Worm (Caenorhabditis elegans) whole organism, L2 larva: ENCODE data around the gene C01G10.1.

Experiments used
- F13H6.1 ChIP-seq: sonication (generic microtip); optimal IDR thresholded peaks from 2 replicates; lab custom pipeline; 2016; ENCODE audit warnings: missing genetic modification characterization, missing compliant biosample characterization
- R02D3.7 ChIP-seq: fragments of 150-350 bp; optimal IDR thresholded peaks from 2 replicates; lab custom pipeline; 2014; ENCODE audit warnings: missing biosample characterization, missing genetic modification characterization
- Y55F3AM.14 ChIP-seq: fragments of 200-800 bp; sonication (Bioruptor generic); optimal IDR thresholded peaks from 2 replicates; lab custom pipeline; 2018; ENCODE audit warnings: mild to moderate bottlenecking, missing genetic modification characterization, missing compliant biosample characterization
- aly-2 ChIP-seq: fragments of 150-350 bp; optimal IDR thresholded peaks from 2 replicates; lab custom pipeline; 2014; ENCODE audit warnings: missing biosample characterization, missing genetic modification characterization
- ama-1 ChIP-seq: fragments of 150-350 bp; optimal IDR thresholded peaks from 2 replicates; lab custom pipeline; 2018; ENCODE audit warnings: inconsistent platforms
- ceh-16 ChIP-seq: fragments of 150-350 bp; optimal IDR thresholded peaks from 2 replicates; lab custom pipeline; 2014; ENCODE audit warnings: missing biosample characterization, missing genetic modification characterization
- ceh-82 ChIP-seq: fragments of 150-350 bp; optimal IDR thresholded peaks from 2 replicates; lab custom pipeline; 2014; ENCODE audit warnings: missing biosample characterization, missing genetic modification characterization
- egl-27 ChIP-seq: sonication (generic microtip); optimal IDR thresholded peaks from 3 replicates; lab custom pipeline; 2017; ENCODE audit warnings: missing biosample characterization, missing genetic modification reagents, missing genetic modification characterization
- elt-1 ChIP-seq: fragments of 150-350 bp; optimal IDR thresholded peaks from 2 replicates; lab custom pipeline; 2014; ENCODE audit warnings: missing biosample characterization, missing genetic modification characterization
- elt-3 ChIP-seq: sonication (generic microtip); optimal IDR thresholded peaks from 2 replicates; lab custom pipeline; 2017; ENCODE audit warnings: missing biosample characterization, missing genetic modification characterization
- fos-1 ChIP-seq: fragments of 150-350 bp; optimal IDR thresholded peaks from 2 replicates; lab custom pipeline; 2014; ENCODE audit warnings: missing biosample characterization, missing genetic modification characterization
- lin-11 ChIP-seq: fragments of 150-350 bp; sonication (generic microtip); optimal IDR thresholded peaks from 2 replicates; lab custom pipeline; 2014; ENCODE audit warnings: missing biosample characterization, missing genetic modification characterization, inconsistent platforms, mixed read lengths
- lin-13 ChIP-seq: fragments of 150-350 bp; optimal IDR thresholded peaks from 2 replicates; lab custom pipeline; 2014; ENCODE audit warnings: missing biosample characterization, missing genetic modification reagents, missing genetic modification characterization
- lin-39 ChIP-seq: fragments of 150-350 bp; optimal IDR thresholded peaks from 2 replicates; lab custom pipeline; 2014; ENCODE audit warnings: missing biosample characterization, missing genetic modification reagents, missing genetic modification characterization
- lsy-2 ChIP-seq, 2 experiments: fragments of 150-350 bp in 1 of 2; sonication (generic microtip) in 1 of 2; optimal IDR thresholded peaks; 2 replicates each; lab custom pipeline; 2014 to 2017; ENCODE audit warnings: missing biosample characterization in 2 of 2, missing genetic modification characterization in 2 of 2
- mab-5 ChIP-seq: fragments of 150-350 bp; optimal IDR thresholded peaks from 2 replicates; lab custom pipeline; 2014; ENCODE audit warnings: missing biosample characterization, missing genetic modification characterization
- mbf-1 ChIP-seq: sonication (generic microtip); optimal IDR thresholded peaks from 2 replicates; lab custom pipeline; 2017; ENCODE audit warnings: missing biosample characterization, missing genetic modification characterization
- mdl-1 ChIP-seq, 2 experiments: fragments of 150-350 bp in 1 of 2; sonication (generic microtip) in 1 of 2; optimal IDR thresholded peaks; 2 replicates each; lab custom pipeline; 2017; ENCODE audit warnings: missing biosample characterization in 2 of 2, missing genetic modification characterization in 2 of 2
- nhr-10 ChIP-seq: sonication (generic microtip); optimal IDR thresholded peaks from 2 replicates; lab custom pipeline; 2017; ENCODE audit warnings: missing biosample characterization, missing genetic modification characterization
- nhr-11 ChIP-seq: fragments of 150-350 bp; optimal IDR thresholded peaks from 2 replicates; lab custom pipeline; 2014; ENCODE audit warnings: missing biosample characterization, missing genetic modification characterization
- nhr-12 ChIP-seq: fragments of 150-350 bp; optimal IDR thresholded peaks from 2 replicates; lab custom pipeline; 2014; ENCODE audit warnings: missing biosample characterization, missing genetic modification characterization
- nhr-129 ChIP-seq: fragments of 150-350 bp; optimal IDR thresholded peaks from 2 replicates; lab custom pipeline; 2014; ENCODE audit warnings: missing biosample characterization, missing genetic modification characterization
- nhr-21 ChIP-seq: fragments of 150-350 bp; optimal IDR thresholded peaks from 2 replicates; lab custom pipeline; 2014; ENCODE audit warnings: missing biosample characterization, missing genetic modification characterization
- nhr-23 ChIP-seq: fragments of 150-350 bp; optimal IDR thresholded peaks from 2 replicates; lab custom pipeline; 2014; ENCODE audit warnings: missing biosample characterization, missing genetic modification reagents, missing genetic modification characterization
- nhr-237 ChIP-seq: fragments of 150-350 bp; optimal IDR thresholded peaks from 2 replicates; lab custom pipeline; 2014; ENCODE audit warnings: missing biosample characterization, missing genetic modification characterization
- nhr-25 ChIP-seq: fragments of 150-350 bp; sonication (generic microtip); optimal IDR thresholded peaks from 3 replicates; lab custom pipeline; 2014; ENCODE audit warnings: missing biosample characterization, missing genetic modification characterization
- peb-1 ChIP-seq: fragments of 150-350 bp; optimal IDR thresholded peaks from 2 replicates; lab custom pipeline; 2014; ENCODE audit warnings: missing biosample characterization, missing genetic modification characterization
- sem-4 ChIP-seq: fragments of 150-350 bp; optimal IDR thresholded peaks from 2 replicates; lab custom pipeline; 2014; ENCODE audit warnings: missing biosample characterization, missing genetic modification reagents, missing genetic modification characterization
- skn-1 ChIP-seq: sonication (generic microtip); optimal IDR thresholded peaks from 2 replicates; lab custom pipeline; 2017; ENCODE audit warnings: missing biosample characterization, missing genetic modification characterization
- sma-3 ChIP-seq: sonication (generic microtip); optimal IDR thresholded peaks from 2 replicates; lab custom pipeline; 2016; ENCODE audit warnings: missing genetic modification reagents, missing genetic modification characterization, missing compliant biosample characterization
- sma-9 ChIP-seq, 2 experiments: fragments of 150-350 bp in 1 of 2; sonication (generic microtip) in 1 of 2; optimal IDR thresholded peaks; 2 replicates each; lab custom pipeline; 2014 to 2016; ENCODE audit warnings: missing genetic modification characterization in 2 of 2, mild to moderate bottlenecking in 1 of 2, missing biosample characterization in 1 of 2, missing compliant biosample characterization in 1 of 2, missing genetic modification reagents in 1 of 2, moderate library complexity in 1 of 2
- snpc-4 ChIP-seq: fragments of 150-350 bp; optimal IDR thresholded peaks from 2 replicates; lab custom pipeline; 2014; ENCODE audit warnings: missing biosample characterization, missing genetic modification characterization
- unc-55 ChIP-seq: fragments of 150-350 bp; sonication (generic microtip); optimal IDR thresholded peaks from 3 replicates; lab custom pipeline; 2014; ENCODE audit warnings: missing biosample characterization, missing genetic modification reagents, missing genetic modification characterization
- zag-1 ChIP-seq: fragments of 150-350 bp; optimal IDR thresholded peaks from 2 replicates; lab custom pipeline; 2014; ENCODE audit warnings: missing biosample characterization, missing genetic modification characterization
- ztf-1 ChIP-seq: fragments of 200-800 bp; sonication (Bioruptor generic); conservative IDR thresholded peaks from 2 replicates; pipeline ENCODE4 v1.3.6; 2022; ENCODE audit warnings: missing genetic modification characterization, missing compliant biosample characterization
- ztf-11 ChIP-seq: sonication (generic microtip); optimal IDR thresholded peaks from 2 replicates; lab custom pipeline; 2017; ENCODE audit warnings: missing biosample characterization, missing genetic modification characterization

C01G10.1 gene

ce11 chrV:15065837-15066348 is 33.7 kb upstream of the C01G10.1 start, which contains the start of gene otub-1:
Gene otub-1, plus strand, starts transcription at chrV:15066298.
- no peak for TF ChIP-seq nhr-11 (tag; lab: Kevin White, UChicago)
- no peak for TF ChIP-seq ceh-82 (tag; lab: Kevin White, UChicago)
- no peak for TF ChIP-seq F13H6.1 (tag; lab: Kevin White, UChicago)
- TF ChIP-seq Y55F3AM.14 = no peak
- TF ChIP-seq nhr-10 (tag; lab: Kevin White, UChicago) = no peak
- TF ChIP-seq elt-3 (tag; lab: Kevin White, UChicago) = no peak
- no peak for TF ChIP-seq nhr-129 (tag; lab: Kevin White, UChicago)
- TF ChIP-seq R02D3.7 (tag; lab: Kevin White, UChicago) = no peak
- no peak for TF ChIP-seq sma-3
- no peak for TF ChIP-seq nhr-25 (tag; lab: Kevin White, UChicago)
- no peak for TF ChIP-seq ztf-11
- no peak for TF ChIP-seq peb-1 (tag; lab: Kevin White, UChicago)
- TF ChIP-seq sma-9 (GFP tag; optimal IDR thresholded peaks at IDR 0.05; lab: Kevin White, UChicago) = no peak
- no peak for TF ChIP-seq sma-9 (tag; optimal IDR thresholded peaks at IDR 0.05; lab: Kevin White, UChicago)
- TF ChIP-seq lsy-2 (tag; optimal IDR thresholded peaks at IDR 0.05; lab: Kevin White, UChicago) = no peak
- no peak for TF ChIP-seq fos-1 (tag; lab: Kevin White, UChicago)
- TF ChIP-seq lin-13 (GFP tag; lab: Kevin White, UChicago) = no peak
- TF ChIP-seq nhr-21 (tag; lab: Kevin White, UChicago) = no peak
- no peak for TF ChIP-seq egl-27 (tag; lab: Kevin White, UChicago)
- TF ChIP-seq mbf-1 (tag; lab: Kevin White, UChicago) = no peak

ce11 chrV:15067165-15067564 is 32.4 kb upstream of the C01G10.1 start, which contains the start of gene C25D7.10:
Gene C25D7.10, plus strand, starts transcription at chrV:15067465.
- TF ChIP-seq nhr-10 (tag; lab: Kevin White, UChicago) = no peak
- no peak for TF ChIP-seq skn-1 (tag; lab: Kevin White, UChicago)
- TF ChIP-seq peb-1 (tag; lab: Kevin White, UChicago) = no peak
- TF ChIP-seq mab-5 (tag; lab: Kevin White, UChicago) = no peak
- TF ChIP-seq elt-3 (tag; lab: Kevin White, UChicago) = no peak
- no peak for TF ChIP-seq mbf-1 (tag; lab: Kevin White, UChicago)
- TF ChIP-seq nhr-237 = no peak

ce11 chrV:15068378-15068777 is 31.2 kb upstream of the C01G10.1 start, which contains the start of gene dnj-3:
Gene dnj-3, plus strand, starts transcription at chrV:15068678.
- TF ChIP-seq snpc-4 (tag; lab: Kevin White, UChicago) (no peak), F13H6.1 (tag; lab: Kevin White, UChicago) (no peak), nhr-25 (tag; lab: Kevin White, UChicago) (no peak), nhr-129 (tag; lab: Kevin White, UChicago) (no peak), lin-11 (tag; lab: Kevin White, UChicago) (no peak), ama-1 (lab: Kevin White, UChicago) (no peak), lsy-2 (tag; optimal IDR thresholded peaks at IDR 0.05; lab: Kevin White, UChicago) (no peak), nhr-12 (tag; lab: Kevin White, UChicago) (no peak), Y55F3AM.14 (no peak), zag-1 (tag; lab: Kevin White, UChicago) (no peak), nhr-11 (tag; lab: Kevin White, UChicago) (no peak), ztf-1 (GFP tag; lab: Robert Waterston, UW) (no peak), aly-2 (tag; lab: Kevin White, UChicago) (no peak), elt-1 (no peak), sem-4 (tag; lab: Kevin White, UChicago) (no peak), elt-3 (tag; lab: Kevin White, UChicago) (no peak), nhr-23 (tag; lab: Kevin White, UChicago) (no peak)

DNA sequence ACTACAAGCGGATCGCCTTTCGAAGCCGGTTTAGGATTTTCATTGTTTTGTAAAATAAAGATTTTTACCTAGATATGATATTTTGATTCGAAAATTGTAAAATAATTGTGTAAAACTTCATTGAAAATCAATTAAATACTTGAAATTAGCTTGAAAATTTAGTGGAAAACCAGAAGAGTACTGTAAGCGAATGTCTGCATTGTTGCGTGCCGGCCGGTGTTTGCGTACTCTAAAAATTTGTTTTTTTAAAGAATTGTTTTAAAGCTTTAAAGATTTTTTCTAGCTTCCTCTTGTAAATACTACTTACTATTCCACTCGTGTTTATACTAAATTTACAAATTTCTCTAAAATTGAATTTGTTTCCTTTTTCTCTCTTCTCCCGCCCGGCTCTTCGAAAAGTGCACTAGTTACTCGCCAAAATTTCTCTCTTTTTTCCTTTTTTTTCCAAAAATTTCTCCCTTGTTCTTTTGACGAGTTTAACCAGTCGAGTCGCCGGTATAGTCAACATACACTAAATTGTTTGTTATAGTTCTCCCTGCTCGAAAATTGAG is 30.0 kb upstream of the C01G10.1 start:
- TF ChIP-seq lsy-2 (tag; optimal IDR thresholded peaks at IDR 0.05; lab: Kevin White, UChicago) (peak in 1 of 2 experiments; percentile 70), nhr-10 (tag; lab: Kevin White, UChicago) (no peak), ztf-11 (no peak), lin-39 (tag; lab: Kevin White, UChicago) (no peak), ceh-82 (tag; lab: Kevin White, UChicago) (no peak), mdl-1 (tag; optimal IDR thresholded peaks at IDR 0.05; lab: Kevin White, UChicago) (no peak), zag-1 (tag; lab: Kevin White, UChicago) (no peak), ceh-16 (tag; lab: Kevin White, UChicago) (no peak), unc-55 (GFP tag; lab: Kevin White, UChicago) (no peak)
